Worm (Caenorhabditis elegans): Measurements from ENCODE around the gene nse-4.

DNA sequence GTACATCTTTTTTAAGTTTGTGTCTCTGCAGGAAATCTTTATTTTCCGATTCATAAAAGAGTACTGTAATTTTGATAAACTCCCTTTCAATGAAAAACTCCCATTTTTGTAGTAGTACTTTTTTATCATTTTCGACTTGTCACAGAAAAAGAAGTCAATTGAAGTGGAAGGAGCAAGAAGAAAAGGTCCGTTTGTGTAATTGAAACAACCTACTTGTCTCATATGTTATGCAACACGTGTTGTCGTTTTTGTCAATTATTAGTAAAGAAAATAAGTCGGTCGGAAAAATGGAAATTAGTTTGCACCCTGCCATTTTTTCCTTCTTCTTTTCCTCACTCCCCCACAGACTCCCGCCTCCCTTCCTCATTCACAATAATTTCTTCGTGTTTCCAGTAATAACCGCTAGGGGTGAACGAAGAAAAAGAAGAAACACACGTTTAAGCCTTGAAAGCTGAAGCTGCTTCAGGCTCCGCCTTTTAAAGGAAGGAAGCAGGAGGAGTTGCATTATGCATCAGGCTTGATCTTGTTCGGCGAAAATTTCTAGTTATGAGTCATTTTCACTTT is 21.9 kb upstream of the nse-4 start:
- TF ChIP-seq nhr-6 (tag; optimal IDR thresholded peaks at IDR 0.05) (no peak), lin-39 (tag; optimal IDR thresholded peaks at IDR 0.05) (no peak), egl-27 (tag; optimal IDR thresholded peaks at IDR 0.05) (no peak), nhr-237 (tag; optimal IDR thresholded peaks at IDR 0.05) (no peak)

Measured in whole organism, L2 larva.